Fruit fly (Drosophila melanogaster): ENCODE measurements around the gene CG14543.
A peak's percentile ranks its signal among the peaks of the same experiment; 100 is the strongest.

Gene CG14543

dm6 chr3R:26017294-26017770, 39.1 kb upstream of the CG14543 start (continued):
- TF ChIP-seq CG10462 (GFP tag; optimal IDR thresholded peaks at IDR 0.05) (no peak), Hr78 (GFP tag; optimal IDR thresholded peaks at IDR 0.05) (peak in 1 of 2 experiments; percentile 88), pros (GFP tag; optimal IDR thresholded peaks at IDR 0.05) (peak; percentile 44), CG17359 (tag; optimal IDR thresholded peaks at IDR 0.05) (no peak), Opbp (GFP tag; IDR thresholded peaks at IDR 0.05; ENCODE audit: partially characterized antibody) (peak; percentile 37; the same call in 1 of the 3 replicates), NC2α (GFP tag; optimal IDR thresholded peaks at IDR 0.05) (peak; percentile 22), CG12769 (tag; optimal IDR thresholded peaks at IDR 0.05) (peak; percentile 58), CG7372 (GFP tag; IDR thresholded peaks at IDR 0.05) (peak; percentile 51; the same call in 1 of the 2 replicates), crol (GFP tag; IDR thresholded peaks at IDR 0.05) (peak; percentile 68), Hand (GFP tag; optimal IDR thresholded peaks at IDR 0.05) (no peak), unc-4 (GFP tag; IDR thresholded peaks at IDR 0.05; ENCODE audit: partially characterized antibody) (no peak), CG2199 (GFP tag; IDR thresholded peaks at IDR 0.05) (peak; percentile 43; the same call in 1 of the 3 replicates), kni (GFP tag; optimal IDR thresholded peaks at IDR 0.05) (peak; percentile 72), sr (GFP tag; IDR thresholded peaks at IDR 0.05) (no peak), z (GFP tag; IDR thresholded peaks at IDR 0.05) (peak; percentile 82; the same call in 2 of the 3 replicates), Bgb (GFP tag; IDR thresholded peaks at IDR 0.05; ENCODE audit: partially characterized antibody) (peak; percentile 18; the same call in 1 of the 2 replicates), amos (GFP tag; IDR thresholded peaks at IDR 0.05; ENCODE audit: partially characterized antibody) (no peak), Ets65A (GFP tag) (peak; percentile 67), HLHmδ (GFP tag; optimal IDR thresholded peaks at IDR 0.05) (peak; percentile 94), chinmo (GFP tag; IDR thresholded peaks at IDR 0.05; ENCODE audit: partially characterized antibody) (peak; percentile 83; the same call in 3 of the 4 replicates), Med (GFP tag) (peak; percentile 72), Deaf1 (tag; optimal IDR thresholded peaks at IDR 0.05) (peak; percentile 85), cg (GFP tag; optimal IDR thresholded peaks at IDR 0.05) (peak; percentile 18), zf30C (GFP tag; optimal IDR thresholded peaks at IDR 0.05) (peak; percentile 1), CG3281 (GFP tag; optimal IDR thresholded peaks at IDR 0.05) (no peak), NFAT (GFP tag; IDR thresholded peaks at IDR 0.05) (0 out of 2 replicates have a peak, but pooled peaks have one; percentile 29), sd (tag; optimal IDR thresholded peaks at IDR 0.05) (peak; percentile 79)

dm6 chr3R:26017771-26018731, 38.4 kb upstream of the CG14543 start:
- TF ChIP-seq gfzf (GFP tag; optimal IDR thresholded peaks at IDR 0.05) (no peak), wek (GFP tag; optimal IDR thresholded peaks at IDR 0.05) (no peak), gsb-n (tag; optimal IDR thresholded peaks at IDR 0.05) (peak; percentile 95), Atf-2 (GFP tag; optimal IDR thresholded peaks at IDR 0.05) (no peak), CG12236 (GFP tag; optimal IDR thresholded peaks at IDR 0.05) (no peak), Lpt (GFP tag; optimal IDR thresholded peaks at IDR 0.05) (no peak), CG3995 (GFP tag; optimal IDR thresholded peaks at IDR 0.05) (no peak), maf-S (GFP tag; optimal IDR thresholded peaks at IDR 0.05) (no peak), Dfd (GFP tag; optimal IDR thresholded peaks at IDR 0.05) (no peak), Adf1 (GFP tag; IDR thresholded peaks at IDR 0.05) (no peak), Hey (tag; optimal IDR thresholded peaks at IDR 0.05) (no peak), BEAF-32 (GFP tag; optimal IDR thresholded peaks at IDR 0.05) (no peak), CG18764 (GFP tag; optimal IDR thresholded peaks at IDR 0.05) (peak; percentile 35), abd-A (tag; optimal IDR thresholded peaks at IDR 0.05) (no peak), CG11723 (GFP tag; optimal IDR thresholded peaks at IDR 0.05) (peak; percentile 74), B-H2 (GFP tag; optimal IDR thresholded peaks at IDR 0.05) (no peak), sna (GFP tag; IDR thresholded peaks at IDR 0.05; ENCODE audit: partially characterized antibody) (no peak), bcd (GFP tag; optimal IDR thresholded peaks at IDR 0.05) (peak; percentile 62), pb (GFP tag; optimal IDR thresholded peaks at IDR 0.05) (no peak), E2f1 (GFP tag; IDR thresholded peaks at IDR 0.05) (peak; percentile 63), CG34224 (GFP tag; IDR thresholded peaks at IDR 0.05; ENCODE audit: partially characterized antibody) (no peak)
